Worm (Caenorhabditis elegans) whole organism, late embryonic: Measurements from ENCODE around the gene F52E1.14.

Source experiments
- F13H6.1 ChIP-seq: sonication (generic microtip); optimal IDR thresholded peaks from 2 replicates; lab custom pipeline; 2016; ENCODE audit warnings: missing genetic modification characterization, missing compliant biosample characterization
- ceh-19 ChIP-seq: fragments of 200-800 bp; sonication (Bioruptor generic); optimal IDR thresholded peaks from 2 replicates; lab custom pipeline; 2018; ENCODE audit warnings: mild to moderate bottlenecking, missing genetic modification characterization, missing compliant biosample characterization
- dmd-4 ChIP-seq: sonication (generic microtip); optimal IDR thresholded peaks from 2 replicates; lab custom pipeline; 2016; ENCODE audit warnings: borderline replicate concordance, missing genetic modification characterization, missing compliant biosample characterization
- elt-2 ChIP-seq: sonication (generic microtip); optimal IDR thresholded peaks from 2 replicates; lab custom pipeline; 2016; ENCODE audit warnings: missing genetic modification reagents, missing genetic modification characterization, missing compliant biosample characterization
- hlh-8 ChIP-seq: sonication (generic microtip); optimal IDR thresholded peaks from 2 replicates; lab custom pipeline; 2016; ENCODE audit warnings: missing genotype, missing genetic modification characterization, missing compliant biosample characterization
- odd-2 ChIP-seq: sonication (generic microtip); optimal IDR thresholded peaks from 2 replicates; lab custom pipeline; 2017; ENCODE audit warnings: antibody characterized with exemption, mild to moderate bottlenecking, missing genetic modification characterization, missing compliant biosample characterization
- tbx-7 ChIP-seq: sonication (generic microtip); optimal IDR thresholded peaks from 2 replicates; lab custom pipeline; 2016; ENCODE audit warnings: missing genotype, missing genetic modification characterization, missing compliant biosample characterization
- unc-55 ChIP-seq: sonication (generic microtip); optimal IDR thresholded peaks from 2 replicates; lab custom pipeline; 2017; ENCODE audit warnings: missing biosample characterization, missing genetic modification reagents, missing genetic modification characterization

DNA sequence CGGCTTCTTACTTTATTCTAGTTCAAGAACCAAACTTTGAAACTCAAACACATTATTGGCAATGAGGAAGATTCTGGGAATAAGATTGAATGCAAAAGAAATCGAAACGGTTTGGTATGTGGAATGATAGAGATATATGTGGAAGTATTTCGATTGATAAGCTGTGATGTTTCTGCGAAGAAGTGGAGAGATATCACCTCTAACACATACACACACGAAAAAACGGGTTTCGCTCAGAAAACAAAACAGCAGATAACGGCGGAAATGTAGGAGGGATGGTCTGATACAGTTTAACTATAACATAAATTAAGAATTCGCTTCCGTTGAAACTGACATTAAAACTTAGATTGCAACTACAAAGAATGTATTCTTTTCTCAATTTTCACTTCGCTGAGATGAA lies 17.5 kb downstream of the F52E1.14 start:
- TF ChIP-seq dmd-4 = no peak
- no peak for TF ChIP-seq hlh-8 (tag; lab: Kevin White, UChicago)
- no peak for TF ChIP-seq odd-2
- TF ChIP-seq elt-2 = no peak
- TF ChIP-seq ceh-19 = no peak
- no peak for TF ChIP-seq tbx-7 (tag; lab: Kevin White, UChicago)
- TF ChIP-seq unc-55 (GFP tag; lab: Kevin White, UChicago) = no peak
- no peak for TF ChIP-seq F13H6.1 (tag; lab: Kevin White, UChicago)
